Fruit fly (Drosophila melanogaster) whole organism, embryonic: ENCODE data around the gene CG9799.
A peak's percentile ranks its signal among the peaks of the same experiment; 100 is the strongest.

Experiments used
- Adf1 ChIP-seq: fragments of 200-800 bp; sonication (Bioruptor generic); IDR thresholded peaks from 2 replicates; pipeline ENCODE4 v1.3.6; 2022; ENCODE audit warnings: missing biosample characterization, missing genetic modification characterization
- Asciz ChIP-seq: fragments of 200-800 bp; sonication (Bioruptor generic); optimal IDR thresholded peaks from 2 replicates; lab custom pipeline; 2017; ENCODE audit warnings: missing biosample characterization, mild to moderate bottlenecking, missing genetic modification characterization, missing genetic modification reagents
- BtbVII ChIP-seq: fragments of 200-800 bp; sonication (Bioruptor generic); optimal IDR thresholded peaks from 3 replicates; lab custom pipeline; 2017; ENCODE audit warnings: missing biosample characterization, mild to moderate bottlenecking, missing genetic modification characterization
- Bteb2 ChIP-seq: fragments of 200-800 bp; sonication (Bioruptor generic); optimal IDR thresholded peaks from 2 replicates; lab custom pipeline; 2016; ENCODE audit warnings: missing biosample characterization, missing genetic modification characterization
- CG10321 ChIP-seq: fragments of 200-800 bp; sonication (Bioruptor generic); IDR thresholded peaks from 2 replicates; pipeline ENCODE4 v1.3.6; 2022; ENCODE audit warnings: missing biosample characterization, missing genetic modification characterization
- CG10543 ChIP-seq: fragments of 200-800 bp; sonication (Bioruptor generic); optimal IDR thresholded peaks from 3 replicates; lab custom pipeline; 2017; ENCODE audit warnings: missing biosample characterization, mild to moderate bottlenecking, missing genetic modification characterization, moderate library complexity
- CG11695 ChIP-seq: fragments of 200-800 bp; sonication (Bioruptor generic); IDR thresholded peaks from 3 replicates; pipeline ENCODE4 v1.3.6; 2022; ENCODE audit warnings: missing biosample characterization, missing genetic modification characterization
- CG14014 ChIP-seq: fragments of 200-800 bp; sonication (Bioruptor generic); IDR thresholded peaks from 2 replicates; pipeline ENCODE4 v1.3.6; 2022; ENCODE audit warnings: missing biosample characterization, missing genetic modification characterization
- CG15479 ChIP-seq: fragments of 200-800 bp; sonication (Bioruptor generic); optimal IDR thresholded peaks from 3 replicates; lab custom pipeline; 2019; ENCODE audit warnings: missing biosample characterization, mild to moderate bottlenecking, missing genetic modification characterization, moderate library complexity
- CG16813 ChIP-seq: fragments of 200-800 bp; sonication (Bioruptor generic); IDR thresholded peaks from 3 replicates; pipeline ENCODE4 v1.3.6; 2022; ENCODE audit warnings: missing biosample characterization, missing genetic modification characterization; ENCODE audit not compliant: partially characterized antibody
- CG17385 ChIP-seq: fragments of 200-800 bp; sonication (Bioruptor generic); optimal IDR thresholded peaks from 3 replicates; lab custom pipeline; 2018; ENCODE audit warnings: missing biosample characterization, mild to moderate bottlenecking, missing genetic modification characterization
- CG17912 ChIP-seq: fragments of 200-800 bp; sonication (Bioruptor generic); optimal IDR thresholded peaks from 2 replicates; lab custom pipeline; 2018; ENCODE audit warnings: missing biosample characterization, mild to moderate bottlenecking, missing genetic modification characterization
- CG18619 ChIP-seq: fragments of 200-800 bp; sonication (Bioruptor generic); optimal IDR thresholded peaks from 3 replicates; lab custom pipeline; 2017; ENCODE audit warnings: missing biosample characterization, mild to moderate bottlenecking, missing genetic modification characterization
- CG30403 ChIP-seq: fragments of 200-800 bp; sonication (Bioruptor generic); optimal IDR thresholded peaks from 3 replicates; lab custom pipeline; 2016; ENCODE audit warnings: missing biosample characterization, missing genetic modification characterization
- CG32767 ChIP-seq: fragments of 200-800 bp; sonication (Bioruptor generic); IDR thresholded peaks from 2 replicates; pipeline ENCODE4 v1.3.6; 2022; ENCODE audit warnings: missing biosample characterization, missing genetic modification characterization
- CG34224 ChIP-seq: fragments of 200-800 bp; sonication (Bioruptor generic); IDR thresholded peaks from 3 replicates; pipeline ENCODE4 v1.3.6; 2022; ENCODE audit warnings: missing biosample characterization, missing genetic modification characterization; ENCODE audit not compliant: partially characterized antibody
- CG6854 ChIP-seq: fragments of 200-800 bp; sonication (Bioruptor generic); optimal IDR thresholded peaks from 3 replicates; lab custom pipeline; 2017; ENCODE audit warnings: missing biosample characterization, mild to moderate bottlenecking, missing genetic modification characterization
- CG7786 ChIP-seq: fragments of 200-800 bp; sonication (Bioruptor generic); optimal IDR thresholded peaks from 2 replicates; lab custom pipeline; 2016; ENCODE audit warnings: missing biosample characterization, missing genetic modification characterization
- CG7928 ChIP-seq: fragments of 200-800 bp; sonication (Bioruptor generic); optimal IDR thresholded peaks from 2 replicates; lab custom pipeline; 2017; ENCODE audit warnings: missing biosample characterization, mild to moderate bottlenecking, missing genetic modification characterization
- CG7987 ChIP-seq: fragments of 200-800 bp; sonication (Bioruptor generic); optimal IDR thresholded peaks from 2 replicates; lab custom pipeline; 2018; ENCODE audit warnings: missing biosample characterization, mild to moderate bottlenecking, missing genetic modification characterization, moderate library complexity
- D19B ChIP-seq: fragments of 200-800 bp; sonication (Bioruptor generic); optimal IDR thresholded peaks from 2 replicates; lab custom pipeline; 2017; ENCODE audit warnings: missing biosample characterization, mild to moderate bottlenecking, missing genetic modification characterization
- Dad ChIP-seq: fragments of 200-800 bp; sonication (Bioruptor generic); optimal IDR thresholded peaks from 3 replicates; lab custom pipeline; 2016; ENCODE audit warnings: missing biosample characterization, missing genetic modification characterization
- Dbx ChIP-seq: fragments of 200-800 bp; sonication (Bioruptor generic); IDR thresholded peaks from 3 replicates; pipeline ENCODE4 v1.3.6; 2022; ENCODE audit warnings: missing biosample characterization, missing genetic modification characterization
- Fer1 ChIP-seq: fragments of 200-800 bp; sonication (Bioruptor generic); optimal IDR thresholded peaks from 2 replicates; lab custom pipeline; 2017; ENCODE audit warnings: missing biosample characterization, mild to moderate bottlenecking, missing genetic modification characterization
- HHEX ChIP-seq: fragments of 200-800 bp; sonication (Bioruptor generic); optimal IDR thresholded peaks from 3 replicates; lab custom pipeline; 2017; ENCODE audit warnings: missing biosample characterization, mild to moderate bottlenecking, missing genetic modification characterization, missing genetic modification reagents
- Hey ChIP-seq: fragments of 200-800 bp; sonication (Bioruptor generic); optimal IDR thresholded peaks from 3 replicates; lab custom pipeline; 2018; ENCODE audit warnings: missing biosample characterization, mild to moderate bottlenecking, missing genetic modification characterization
- MBD-R2 ChIP-seq: fragments of 200-800 bp; sonication (Bioruptor generic); IDR thresholded peaks from 2 replicates; pipeline ENCODE4 v1.3.6; 2022; ENCODE audit warnings: missing biosample characterization, missing genetic modification characterization
- NK7.1 ChIP-seq: fragments of 200-800 bp; sonication (Bioruptor generic); optimal IDR thresholded peaks from 3 replicates; lab custom pipeline; 2016; ENCODE audit warnings: missing biosample characterization, missing genetic modification characterization
- Neu2 ChIP-seq: fragments of 200-800 bp; sonication (Bioruptor generic); optimal IDR thresholded peaks from 3 replicates; lab custom pipeline; 2016; ENCODE audit warnings: missing biosample characterization, missing genetic modification characterization, borderline replicate concordance
- Ravus ChIP-seq: fragments of 200-800 bp; sonication (Bioruptor generic); IDR thresholded peaks from 2 replicates; pipeline ENCODE4 v1.3.6; 2022; ENCODE audit warnings: missing biosample characterization, missing genetic modification characterization
- Six4 ChIP-seq: fragments of 200-800 bp; sonication (Bioruptor generic); optimal IDR thresholded peaks from 2 replicates; lab custom pipeline; 2016; ENCODE audit warnings: missing biosample characterization, missing genetic modification characterization
- bab2 ChIP-seq: fragments of 200-800 bp; sonication (Bioruptor generic); optimal IDR thresholded peaks from 2 replicates; lab custom pipeline; 2016; ENCODE audit warnings: missing biosample characterization, missing genetic modification characterization
- bbx ChIP-seq: fragments of 200-800 bp; sonication (Bioruptor generic); IDR thresholded peaks from 2 replicates; pipeline ENCODE4 v1.3.6; 2022; ENCODE audit warnings: missing biosample characterization, missing genetic modification characterization; ENCODE audit not compliant: partially characterized antibody
- bowl ChIP-seq: fragments of 200-800 bp; sonication (Bioruptor generic); IDR thresholded peaks from 2 replicates; pipeline ENCODE4 v1.3.6; 2022; ENCODE audit warnings: missing biosample characterization, missing genetic modification characterization
- chn ChIP-seq: fragments of 200-800 bp; sonication (Bioruptor generic); optimal IDR thresholded peaks from 2 replicates; lab custom pipeline; 2016; ENCODE audit warnings: missing biosample characterization, missing genetic modification characterization
- corto ChIP-seq: fragments of 200-800 bp; sonication (Bioruptor generic); optimal IDR thresholded peaks from 2 replicates; lab custom pipeline; 2016; ENCODE audit warnings: missing biosample characterization, mild to moderate bottlenecking, missing genetic modification characterization, moderate library complexity
- esg ChIP-seq: fragments of 200-800 bp; sonication (Bioruptor generic); conservative IDR thresholded peaks from 2 replicates; pipeline ENCODE4 v1.3.6; 2022; ENCODE audit warnings: missing biosample characterization, missing genetic modification characterization
- eyg ChIP-seq: fragments of 200-800 bp; sonication (Bioruptor generic); optimal IDR thresholded peaks from 3 replicates; lab custom pipeline; 2016; ENCODE audit warnings: missing biosample characterization, missing genetic modification characterization
- hkb ChIP-seq, 2 experiments: fragments of 200-800 bp in 1 of 2; fragments of >200 bp in 1 of 2; sonication (Bioruptor generic) in 1 of 2; IDR thresholded peaks in 1 of 2; optimal IDR thresholded peaks in 1 of 2; 2 replicates each; pipeline versions ENCODE4 v1.3.6 to Lab custom; 2017 to 2022; ENCODE audit warnings: missing biosample characterization in 1 of 2, missing genetic modification characterization in 1 of 2
- mam ChIP-seq: fragments of 200-800 bp; sonication (Bioruptor generic); optimal IDR thresholded peaks from 3 replicates; lab custom pipeline; 2016; ENCODE audit warnings: missing biosample characterization, missing genetic modification characterization
- odd ChIP-seq: fragments of 200-800 bp; sonication (Bioruptor generic); optimal IDR thresholded peaks from 2 replicates; lab custom pipeline; 2017; ENCODE audit warnings: missing biosample characterization, mild to moderate bottlenecking, missing genetic modification characterization
- pb ChIP-seq: fragments of 200-800 bp; sonication (Bioruptor generic); optimal IDR thresholded peaks from 3 replicates; lab custom pipeline; 2016; ENCODE audit warnings: missing biosample characterization, missing genetic modification characterization
- pho ChIP-seq: fragments of 200-800 bp; sonication (Bioruptor generic); optimal IDR thresholded peaks from 2 replicates; lab custom pipeline; 2016; ENCODE audit warnings: missing biosample characterization, missing genetic modification characterization
- psq ChIP-seq: fragments of 200-800 bp; sonication (Bioruptor generic); optimal IDR thresholded peaks from 2 replicates; lab custom pipeline; 2017; ENCODE audit warnings: missing biosample characterization, missing genetic modification characterization
- pzg ChIP-seq: fragments of 200-800 bp; sonication (Bioruptor generic); optimal IDR thresholded peaks from 3 replicates; lab custom pipeline; 2018; ENCODE audit warnings: missing biosample characterization, mild to moderate bottlenecking, missing genetic modification characterization, moderate library complexity
- shn ChIP-seq: fragments of 200-800 bp; sonication (Bioruptor generic); optimal IDR thresholded peaks from 3 replicates; lab custom pipeline; 2016; ENCODE audit warnings: missing biosample characterization, missing genetic modification characterization
- stc ChIP-seq: fragments of 200-800 bp; sonication (Bioruptor generic); IDR thresholded peaks from 2 replicates; pipeline ENCODE4 v1.3.6; 2022; ENCODE audit warnings: missing biosample characterization, missing genetic modification characterization
- twi ChIP-seq: fragments of 200-800 bp; optimal IDR thresholded peaks from 2 replicates; lab custom pipeline; 2019; ENCODE audit warnings: missing biosample characterization, mild to moderate bottlenecking, missing genetic modification characterization, moderate library complexity
- z ChIP-seq: fragments of 200-800 bp; sonication (Bioruptor generic); IDR thresholded peaks from 3 replicates; pipeline ENCODE4 v1.3.6; 2022; ENCODE audit warnings: missing biosample characterization, missing genetic modification characterization
- zf30C ChIP-seq: fragments of 200-800 bp; sonication (Bioruptor generic); optimal IDR thresholded peaks from 3 replicates; lab custom pipeline; 2018; ENCODE audit warnings: missing biosample characterization, mild to moderate bottlenecking, missing genetic modification characterization

CG9799 gene

DNA sequence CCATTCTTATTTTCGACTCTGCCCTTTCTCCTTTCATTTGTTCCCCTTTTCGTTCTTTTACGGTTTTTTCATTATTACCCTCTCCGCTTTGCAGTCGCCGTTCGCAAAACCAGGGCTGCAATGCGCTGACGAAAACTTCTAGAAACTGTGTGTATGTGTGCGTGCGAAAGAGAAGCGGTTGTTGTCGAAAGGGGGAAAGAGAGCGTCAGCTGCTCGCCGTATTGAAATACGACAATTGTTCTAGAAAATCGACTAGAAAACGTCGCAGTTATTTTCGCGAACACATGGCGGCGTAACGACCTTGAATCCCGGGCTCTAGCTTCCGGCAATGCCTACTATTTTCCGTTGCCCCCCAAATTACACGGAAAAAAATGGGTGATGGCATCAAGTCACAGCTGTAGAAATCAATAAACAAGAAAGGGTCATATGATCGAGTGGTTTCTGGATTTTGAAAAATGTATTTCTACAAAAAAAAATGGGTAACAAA lies 5.8 kb downstream of the CG9799 start (continued):
- TF ChIP-seq CG17385 (GFP tag; lab: Kevin White, UChicago), result peak; percentile 35
- TF ChIP-seq eyg (GFP tag; lab: Kevin White, UChicago), result peak; percentile 51
- TF ChIP-seq z (GFP tag; lab: Robert Waterston, UW), result no peak
- TF ChIP-seq CG10543 (GFP tag; lab: Kevin White, UChicago), result peak; percentile 24
- TF ChIP-seq CG10321, result peak; percentile 28; the same call in 1 of the 2 replicates
- TF ChIP-seq mam (GFP tag; lab: Kevin White, UChicago), result peak; percentile 46
- TF ChIP-seq CG11695 (GFP tag; lab: Robert Waterston, UW), result peak; percentile 44; the same call in 1 of the 3 replicates
- no peak for TF ChIP-seq Dad
- no peak for TF ChIP-seq CG17912
- no peak for TF ChIP-seq chn (GFP tag; lab: Kevin White, UChicago)
- peak; percentile 26 for TF ChIP-seq pzg (GFP tag; lab: Kevin White, UChicago)
- TF ChIP-seq pb, result peak; percentile 11
- TF ChIP-seq CG7786 (GFP tag; lab: Kevin White, UChicago), result peak; percentile 7
- no peak for TF ChIP-seq esg (GFP tag; lab: Robert Waterston, UW)
- peak; percentile 29 for TF ChIP-seq Fer1 (GFP tag; lab: Kevin White, UChicago)
- peak; percentile 97 for TF ChIP-seq CG7928
- TF ChIP-seq NK7.1 (GFP tag; lab: Kevin White, UChicago), result no peak
- TF ChIP-seq odd (GFP tag; lab: Kevin White, UChicago), result no peak
- TF ChIP-seq bab2 (GFP tag; lab: Kevin White, UChicago), result no peak
- TF ChIP-seq CG16813, result 0 out of 3 replicates have a peak, but pooled peaks have one; percentile 30
- no peak for TF ChIP-seq Asciz (GFP tag; lab: Kevin White, UChicago)
- TF ChIP-seq pho, result no peak
- peak; percentile 64 for TF ChIP-seq CG34224 (GFP tag; lab: Robert Waterston, UW)
- TF ChIP-seq hkb (optimal IDR thresholded peaks at IDR 0.05; lab: Kevin White, UChicago), result no peak
- 0 out of 2 replicates have a peak, but pooled peaks have one; percentile 6 for TF ChIP-seq hkb (GFP tag; IDR thresholded peaks at IDR 0.05; lab: Robert Waterston, UW)
- peak; percentile 6 for TF ChIP-seq D19B
- TF ChIP-seq bowl (GFP tag; lab: Robert Waterston, UW), result peak; percentile 42; the same call in 1 of the 2 replicates
- TF ChIP-seq CG7987 (GFP tag; lab: Kevin White, UChicago), result peak; percentile 1
- peak; percentile 16 for TF ChIP-seq CG18619 (GFP tag; lab: Kevin White, UChicago)
- TF ChIP-seq stc (GFP tag; lab: Robert Waterston, UW), result no peak
- peak; percentile 45; the same call in 1 of the 2 replicates for TF ChIP-seq CG32767 (GFP tag; lab: Robert Waterston, UW)
- TF ChIP-seq bbx (GFP tag; lab: Robert Waterston, UW), result peak; percentile 52; the same call in 1 of the 2 replicates
- peak; percentile 30; the same call in 1 of the 2 replicates for TF ChIP-seq MBD-R2 (GFP tag; lab: Robert Waterston, UW)
- no peak for TF ChIP-seq Neu2 (GFP tag; lab: Kevin White, UChicago)
- TF ChIP-seq twi (tag; lab: Kevin White, UChicago), result peak; percentile 1
- TF ChIP-seq CG30403 (GFP tag; lab: Kevin White, UChicago), result peak; percentile 16
- peak; percentile 7 for TF ChIP-seq Bteb2
- peak; percentile 37; the same call in 1 of the 2 replicates for TF ChIP-seq CG14014 (GFP tag; lab: Robert Waterston, UW)
- peak; percentile 5 for TF ChIP-seq HHEX (GFP tag; lab: Kevin White, UChicago)
- TF ChIP-seq shn (GFP tag; lab: Kevin White, UChicago), result peak; percentile 20
- TF ChIP-seq BtbVII, result peak; percentile 54
- peak; percentile 12 for TF ChIP-seq CG15479
- TF ChIP-seq corto (GFP tag; lab: Kevin White, UChicago), result no peak
- TF ChIP-seq Ravus (GFP tag; lab: Robert Waterston, UW), result no peak
- TF ChIP-seq Adf1, result peak; percentile 34
- TF ChIP-seq Dbx (GFP tag; lab: Robert Waterston, UW), result 0 out of 3 replicates have a peak, but pooled peaks have one; percentile 23
- peak; percentile 98 for TF ChIP-seq psq (GFP tag; lab: Kevin White, UChicago)
- peak; percentile 7 for TF ChIP-seq CG6854 (GFP tag; lab: Kevin White, UChicago)
- TF ChIP-seq Hey (tag; lab: Kevin White, UChicago), result no peak
- TF ChIP-seq zf30C, result peak; percentile 86
- TF ChIP-seq Six4 (GFP tag; lab: Kevin White, UChicago), result peak; percentile 5
